Fruit fly (Drosophila melanogaster): ENCODE data around the gene CG34299.

The CG34299 gene

dm6 chr3R:30286347-30286746 is 37.0 kb downstream of the CG34299 start (continued):
- TF ChIP-seq CG6163 (GFP tag; IDR thresholded peaks at IDR 0.05) (0 out of 3 replicates have a peak, but pooled peaks have one; percentile 6), Gug (GFP tag; IDR thresholded peaks at IDR 0.05) (no peak), Met (GFP tag; optimal IDR thresholded peaks at IDR 0.05) (peak; percentile 31), CG6854 (GFP tag; optimal IDR thresholded peaks at IDR 0.05) (no peak), CG8319 (GFP tag; optimal IDR thresholded peaks at IDR 0.05) (no peak), lz (GFP tag; optimal IDR thresholded peaks at IDR 0.05) (no peak), CG11762 (GFP tag; optimal IDR thresholded peaks at IDR 0.05; ENCODE audit: insufficient read depth) (peak; percentile 0), ss (GFP tag; optimal IDR thresholded peaks at IDR 0.05) (no peak), CG3919 (GFP tag; optimal IDR thresholded peaks at IDR 0.05) (peak; percentile 8), topi (GFP tag; optimal IDR thresholded peaks at IDR 0.05) (peak; percentile 41), eg (GFP tag; IDR thresholded peaks at IDR 0.05) (no peak), CG6808 (GFP tag; optimal IDR thresholded peaks at IDR 0.05) (peak; percentile 6), Ets21C (GFP tag; optimal IDR thresholded peaks at IDR 0.05) (no peak), Sox14 (GFP tag; optimal IDR thresholded peaks at IDR 0.05) (peak; percentile 34), CG11294 (GFP tag; IDR thresholded peaks at IDR 0.05) (no peak), dsx (GFP tag; optimal IDR thresholded peaks at IDR 0.05; ENCODE audit: poor library complexity, severe bottlenecking) (peak; percentile 26), Eip78C (GFP tag) (peak; percentile 79), Sox15 (GFP tag; optimal IDR thresholded peaks at IDR 0.05) (no peak), svp (GFP tag) (peak; percentile 55), CG31627 (GFP tag; optimal IDR thresholded peaks at IDR 0.05) (peak; percentile 6), dac (GFP tag; optimal IDR thresholded peaks at IDR 0.05) (no peak), fd85E (GFP tag; optimal IDR thresholded peaks at IDR 0.05) (no peak), CG10669 (GFP tag; optimal IDR thresholded peaks at IDR 0.05) (peak; percentile 32)

- TF ChIP-seq Eip93F (GFP tag; optimal IDR thresholded peaks at IDR 0.05) (no peak), svp (GFP tag) (peak; percentile 62), esn (GFP tag; optimal IDR thresholded peaks at IDR 0.05) (no peak), CG6854 (GFP tag; optimal IDR thresholded peaks at IDR 0.05) (peak; percentile 25), CG11762 (GFP tag; optimal IDR thresholded peaks at IDR 0.05; ENCODE audit: insufficient read depth) (no peak), Gug (GFP tag; IDR thresholded peaks at IDR 0.05) (no peak)
Observed at dm6 chr3R:30287389-30287788, 38.0 kb downstream of the CG34299 start.

DNA sequence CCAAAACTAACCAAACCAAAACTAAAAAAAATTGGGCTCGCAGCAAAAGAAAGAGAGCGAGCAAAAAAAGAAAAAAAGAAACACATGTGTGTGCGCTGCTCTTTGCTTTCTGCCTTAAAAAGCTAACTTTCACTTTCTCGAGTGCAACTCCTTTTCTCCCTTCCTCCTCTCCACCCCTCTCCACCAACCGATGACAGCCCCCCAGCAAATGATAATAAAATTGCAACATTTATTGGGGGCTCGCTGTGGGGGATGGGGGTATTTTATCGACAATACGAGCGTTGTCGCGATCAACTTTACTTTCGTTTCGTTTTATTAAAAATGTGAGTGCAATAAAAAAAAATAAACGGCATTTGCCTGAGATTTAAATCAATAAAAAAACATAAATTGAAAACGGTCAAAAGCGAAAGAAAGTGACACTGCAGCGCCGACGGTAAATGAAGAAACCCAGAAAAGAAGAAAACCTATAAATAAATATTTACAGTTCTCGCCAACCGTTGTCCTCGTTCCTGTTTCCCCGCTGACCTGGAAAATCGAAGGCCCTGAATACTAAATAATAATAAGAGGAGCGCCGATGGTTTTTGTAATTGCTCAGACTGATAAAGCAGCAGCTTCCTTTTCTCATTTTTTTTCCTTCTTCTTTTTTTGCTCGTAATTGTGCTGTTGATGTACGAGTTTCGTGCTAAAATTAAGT is 39.1 kb downstream of the CG34299 start:
- no peak for TF ChIP-seq CG31627 (GFP tag; optimal IDR thresholded peaks at IDR 0.05)
- TF ChIP-seq CG11762 (GFP tag; optimal IDR thresholded peaks at IDR 0.05; ENCODE audit: insufficient read depth) = no peak
- TF ChIP-seq svp (GFP tag) = peak; percentile 66
- TF ChIP-seq Hr4 (GFP tag; optimal IDR thresholded peaks at IDR 0.05) = no peak
- no peak for TF ChIP-seq net (GFP tag; optimal IDR thresholded peaks at IDR 0.05)
- TF ChIP-seq achi (GFP tag; optimal IDR thresholded peaks at IDR 0.05) = no peak
- no peak for TF ChIP-seq CG10631 (GFP tag; optimal IDR thresholded peaks at IDR 0.05)
- TF ChIP-seq CG6276 (GFP tag; optimal IDR thresholded peaks at IDR 0.05) = peak; percentile 7
- no peak for TF ChIP-seq CG34406 (GFP tag; optimal IDR thresholded peaks at IDR 0.05)
- no peak for TF ChIP-seq Sox14 (GFP tag; optimal IDR thresholded peaks at IDR 0.05)
- TF ChIP-seq CG6792 (GFP tag; optimal IDR thresholded peaks at IDR 0.05) = no peak
- TF ChIP-seq CG16779 (tag; optimal IDR thresholded peaks at IDR 0.05) = no peak
- TF ChIP-seq ss (GFP tag; optimal IDR thresholded peaks at IDR 0.05) = no peak
- no peak for TF ChIP-seq CG10669 (GFP tag; optimal IDR thresholded peaks at IDR 0.05)
- TF ChIP-seq Sox15 (GFP tag; optimal IDR thresholded peaks at IDR 0.05) = no peak
- no peak for TF ChIP-seq CG6163 (GFP tag; IDR thresholded peaks at IDR 0.05)
- TF ChIP-seq fd85E (GFP tag; optimal IDR thresholded peaks at IDR 0.05) = no peak
- no peak for TF ChIP-seq Met (GFP tag; optimal IDR thresholded peaks at IDR 0.05)
- TF ChIP-seq Eip78C (GFP tag) = peak; percentile 67
- TF ChIP-seq dac (GFP tag; optimal IDR thresholded peaks at IDR 0.05) = no peak
- TF ChIP-seq Ets96B (tag; optimal IDR thresholded peaks at IDR 0.05) = no peak
- peak; percentile 95 for TF ChIP-seq Blimp-1 (GFP tag; optimal IDR thresholded peaks at IDR 0.05)
- no peak for TF ChIP-seq spab (GFP tag; optimal IDR thresholded peaks at IDR 0.05)
- TF ChIP-seq CG8119 (GFP tag; IDR thresholded peaks at IDR 0.05) = no peak
- TF ChIP-seq Eip75B (GFP tag; optimal IDR thresholded peaks at IDR 0.05) = peak; percentile 19
- TF ChIP-seq Hr39 (GFP tag; optimal IDR thresholded peaks at IDR 0.05) = no peak
- no peak for TF ChIP-seq fkh (GFP tag; optimal IDR thresholded peaks at IDR 0.05)
- no peak for TF ChIP-seq CG7368 (GFP tag; optimal IDR thresholded peaks at IDR 0.05)
- TF ChIP-seq lz (GFP tag; optimal IDR thresholded peaks at IDR 0.05) = no peak
- TF ChIP-seq CG15336 (GFP tag; IDR thresholded peaks at IDR 0.05) = no peak
- TF ChIP-seq Lpt (GFP tag; optimal IDR thresholded peaks at IDR 0.05) = no peak
- TF ChIP-seq dsx (GFP tag; optimal IDR thresholded peaks at IDR 0.05; ENCODE audit: poor library complexity, severe bottlenecking) = no peak

All from whole organism, prepupa.